Fruit fly (Drosophila melanogaster) Kc167 (cell line): ENCODE results near the gene CG14780.

Experiments
- Myc ChIP-seq: fragments of >200 bp; optimal IDR thresholded peaks from 2 replicates; lab custom pipeline; 2017; ENCODE audit warnings: missing external identifiers
- Sin3A ChIP-seq: fragments of >200 bp; optimal IDR thresholded peaks from 2 replicates; lab custom pipeline; 2018; ENCODE audit warnings: missing external identifiers
- h ChIP-seq: fragments of >200 bp; optimal IDR thresholded peaks from 3 replicates; lab custom pipeline; 2018; ENCODE audit warnings: missing external identifiers
- insv ChIP-seq: fragments of >200 bp; optimal IDR thresholded peaks from 3 replicates; lab custom pipeline; 2018; ENCODE audit warnings: missing external identifiers
- psq ChIP-seq: fragments of >200 bp; optimal IDR thresholded peaks from 2 replicates; lab custom pipeline; 2017; ENCODE audit warnings: missing external identifiers
- ttk ChIP-seq: sonication (Bioruptor generic); optimal IDR thresholded peaks from 2 replicates; lab custom pipeline; 2017; ENCODE audit warnings: missing external identifiers

DNA sequence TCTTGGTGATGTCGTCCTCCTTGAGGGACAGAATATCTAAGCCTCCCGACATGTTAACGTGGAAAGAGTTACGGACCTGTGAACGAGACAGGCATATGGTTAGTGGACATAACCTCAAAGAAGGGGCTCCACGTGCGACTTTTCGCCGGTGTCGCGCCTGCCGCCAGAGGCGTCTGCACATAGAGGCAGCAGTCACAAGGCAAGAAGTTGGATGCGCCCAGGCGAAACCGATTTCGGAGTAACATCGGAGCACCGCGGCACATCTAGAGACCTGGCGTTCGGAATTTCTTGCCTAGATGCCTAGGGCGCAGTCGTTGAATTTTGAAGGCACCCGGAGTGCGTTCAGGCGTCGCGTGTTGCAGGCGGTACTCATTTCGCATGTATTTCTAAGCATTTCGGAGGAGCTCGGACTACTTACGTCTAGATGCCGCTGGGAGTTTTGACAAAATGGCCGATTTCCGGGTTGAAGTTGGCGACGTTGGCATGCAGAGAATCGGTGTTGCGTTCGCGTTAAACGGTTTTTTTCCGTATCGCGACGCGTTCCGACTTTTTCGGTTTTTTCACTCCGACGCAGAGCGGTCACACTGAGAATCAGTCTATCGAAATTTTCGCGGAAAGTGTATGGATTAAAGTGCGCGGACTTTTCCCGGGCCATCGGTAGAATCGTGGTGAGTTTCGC, 10.7 kb downstream of the CG14780 start, which contains the start of the genes sta and inc:
- no peak for TF ChIP-seq Sin3A (lab: Kevin White, UChicago)
- no peak for TF ChIP-seq Myc (lab: Kevin White, UChicago)
- TF ChIP-seq h = no peak
- no peak for TF ChIP-seq ttk (lab: Kevin White, UChicago)
- TF ChIP-seq insv = no peak
- TF ChIP-seq psq (lab: Kevin White, UChicago) = no peak
